Worm (Caenorhabditis elegans): Measurements from ENCODE around the gene ras-2.

ras-2 gene

ce11 chrIII:4739975-4740374 lies at the start of gene ras-2:
Gene ras-2, minus strand, starts transcription at chrIII:4740075.
- TF ChIP-seq ctbp-1 (GFP tag; IDR thresholded peaks at IDR 0.05) (no peak), D1046.2 (GFP tag; IDR thresholded peaks at IDR 0.05) (no peak), nhr-28 (tag; optimal IDR thresholded peaks at IDR 0.05) (no peak), set-16 (GFP tag; IDR thresholded peaks at IDR 0.05) (no peak), rbr-2 (tag; optimal IDR thresholded peaks at IDR 0.05) (no peak), lin-29 (GFP tag; IDR thresholded peaks at IDR 0.05) (no peak), spr-1 (tag; optimal IDR thresholded peaks at IDR 0.05) (no peak), ceh-28 (tag; optimal IDR thresholded peaks at IDR 0.05) (no peak)

ce11 chrIII:4785714-4786113 lies 45.8 kb upstream of the ras-2 start, which contains the start of gene mel-28:
Gene mel-28, plus strand, starts transcription at chrIII:4786080.
- peak; percentile 71 for TF ChIP-seq dpl-1 (GFP tag; optimal IDR thresholded peaks at IDR 0.05)
- no peak for TF ChIP-seq F26F4.8 (GFP tag; conservative IDR thresholded peaks at IDR 0.05)
- no peak for TF ChIP-seq daf-16 (GFP tag; optimal IDR thresholded peaks at IDR 0.05)
- peak; percentile 36 for TF ChIP-seq daf-16 (tag; optimal IDR thresholded peaks at IDR 0.05)

ce11 chrIII:4785131-4785530 lies 45.3 kb upstream of the ras-2 start, which contains the start of gene enu-3.2:
Gene enu-3.2, minus strand, starts transcription at chrIII:4785235.
- peak; percentile 19; the same call in 1 of the 2 replicates for TF ChIP-seq lin-38 (GFP tag; IDR thresholded peaks at IDR 0.05)
- peak; percentile 23 for TF ChIP-seq unc-130 (GFP tag; optimal IDR thresholded peaks at IDR 0.05)
- 0 out of 2 replicates have a peak, but pooled peaks have one; percentile 8 for TF ChIP-seq arid-1 (GFP tag; conservative IDR thresholded peaks at IDR 0.05)

DNA sequence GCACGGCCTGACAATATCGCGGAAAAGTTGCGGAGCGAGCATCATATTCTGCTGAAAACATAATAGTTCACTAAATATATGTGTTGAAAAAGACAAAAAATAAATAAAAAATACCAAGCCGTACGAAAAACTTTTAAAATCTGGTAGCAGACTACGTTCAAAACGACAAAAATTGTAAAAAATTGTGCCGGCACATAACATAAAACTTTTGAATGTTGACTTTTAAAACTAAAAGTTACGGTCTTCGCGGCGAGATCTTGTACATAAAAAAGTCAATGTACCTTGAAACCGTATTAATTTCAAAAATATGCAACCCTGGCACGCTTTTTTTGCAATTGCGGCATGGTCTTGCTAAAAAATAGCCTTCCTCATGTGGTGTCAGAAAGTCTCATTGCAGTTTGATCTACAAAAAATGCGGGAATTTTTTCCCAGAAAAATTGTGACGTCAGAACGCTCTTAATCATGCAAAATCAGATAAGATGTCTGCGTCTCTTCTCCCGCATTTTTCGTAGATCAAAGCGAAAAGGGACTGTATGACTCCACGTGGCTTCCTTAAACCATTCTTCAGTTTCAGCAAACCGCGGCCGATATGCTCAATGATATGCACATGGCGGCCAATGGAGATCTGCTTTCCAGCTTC lies 42.2 kb upstream of the ras-2 start, which contains the start of the genes gex-5 and C38D4.10:
Gene gex-5, minus strand, starts transcription at position 51 of the 640 bp plus-strand sequence.
Gene C38D4.10, plus strand, starts transcription at position 590 of the 640 bp plus-strand sequence.
- peak; percentile 55 for TF ChIP-seq unc-130 (GFP tag; optimal IDR thresholded peaks at IDR 0.05)

DNA sequence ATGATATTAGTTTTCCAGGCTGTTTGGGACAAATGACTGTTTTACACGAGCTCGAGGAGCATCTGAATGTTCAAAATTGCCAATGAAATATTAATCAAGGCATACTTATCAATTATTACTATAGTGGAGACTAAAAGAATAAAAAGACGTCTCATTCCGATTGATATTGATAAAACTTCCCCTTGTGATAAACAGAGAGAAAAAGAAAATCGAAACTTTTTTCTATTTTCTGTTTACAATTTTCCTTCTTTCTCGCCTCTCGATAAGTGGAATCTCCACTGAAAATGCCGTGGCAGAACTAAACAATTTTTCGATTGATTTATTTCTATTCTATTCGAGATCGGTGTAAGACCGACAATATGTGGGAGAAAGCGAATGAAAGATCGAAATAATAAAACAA lies 40.0 kb upstream of the ras-2 start, which contains the start of gene B0393.9:
Gene B0393.9, minus strand, starts transcription at position 303 of the 400 bp plus-strand sequence.
- TF ChIP-seq mdt-29 (GFP tag; IDR thresholded peaks at IDR 0.05): no peak
- no peak for TF ChIP-seq R02D3.7 (tag; optimal IDR thresholded peaks at IDR 0.05)
- no peak for TF ChIP-seq snpc-4 (tag; optimal IDR thresholded peaks at IDR 0.05)
- TF ChIP-seq ces-1 (GFP tag; optimal IDR thresholded peaks at IDR 0.05): no peak
- peak; percentile 30 for TF ChIP-seq hlh-11 (tag; optimal IDR thresholded peaks at IDR 0.05)
- no peak for TF ChIP-seq skn-1 (tag; optimal IDR thresholded peaks at IDR 0.05)
- no peak for TF ChIP-seq lin-29 (GFP tag; IDR thresholded peaks at IDR 0.05)
- no peak for TF ChIP-seq daf-19 (GFP tag; conservative IDR thresholded peaks at IDR 0.05)
- TF ChIP-seq egl-43 (GFP tag; IDR thresholded peaks at IDR 0.05): no peak
- no peak for TF ChIP-seq F44E2.7 (GFP tag; IDR thresholded peaks at IDR 0.05)
- TF ChIP-seq dmd-8 (GFP tag; IDR thresholded peaks at IDR 0.05): no peak
- TF ChIP-seq nhr-102 (tag; optimal IDR thresholded peaks at IDR 0.05): no peak
- TF ChIP-seq dve-1 (tag; optimal IDR thresholded peaks at IDR 0.05; ENCODE audit: insufficient read depth): peak; percentile 31
- TF ChIP-seq nhr-28 (tag; optimal IDR thresholded peaks at IDR 0.05): peak; percentile 35
- no peak for TF ChIP-seq ztf-7 (tag; optimal IDR thresholded peaks at IDR 0.05)
- TF ChIP-seq ceh-20 (GFP tag; IDR thresholded peaks at IDR 0.05): no peak
- no peak for TF ChIP-seq mxl-3 (GFP tag; optimal IDR thresholded peaks at IDR 0.05)
- no peak for TF ChIP-seq dmd-9 (GFP tag; IDR thresholded peaks at IDR 0.05)
- no peak for TF ChIP-seq madf-5 (GFP tag; IDR thresholded peaks at IDR 0.05)
- TF ChIP-seq nhr-6 (tag; optimal IDR thresholded peaks at IDR 0.05): no peak
- no peak for TF ChIP-seq nhr-25 (tag; optimal IDR thresholded peaks at IDR 0.05; ENCODE audit: borderline replicate concordance, insufficient read depth)
- TF ChIP-seq zfp-3 (GFP tag; conservative IDR thresholded peaks at IDR 0.05): no peak
- TF ChIP-seq spr-1 (tag; optimal IDR thresholded peaks at IDR 0.05): no peak
- TF ChIP-seq Y48G9A.11 (GFP tag; IDR thresholded peaks at IDR 0.05): no peak
- TF ChIP-seq ceh-62 (tag; optimal IDR thresholded peaks at IDR 0.05): no peak
- no peak for TF ChIP-seq lsy-2 (tag; optimal IDR thresholded peaks at IDR 0.05)
- no peak for TF ChIP-seq F37D6.2 (tag; optimal IDR thresholded peaks at IDR 0.05)
- TF ChIP-seq mdl-1 (tag; optimal IDR thresholded peaks at IDR 0.05): no peak
- TF ChIP-seq ceh-82 (tag; optimal IDR thresholded peaks at IDR 0.05): no peak
- no peak for TF ChIP-seq ZK546.5 (tag; optimal IDR thresholded peaks at IDR 0.05)
- no peak for TF ChIP-seq lin-13 (GFP tag; optimal IDR thresholded peaks at IDR 0.05)

All from whole organism, L4 larva.